Worm (Caenorhabditis elegans) whole organism, late embryonic: ENCODE measurements around the gene T27A10.2.

Experiments used
- K02D7.2 ChIP-seq: sonication (generic microtip); optimal IDR thresholded peaks from 2 replicates; lab custom pipeline; 2017; ENCODE audit warnings: mild to moderate bottlenecking, missing genetic modification characterization, missing compliant biosample characterization
- K09A11.1 ChIP-seq: sonication (generic microtip); optimal IDR thresholded peaks from 2 replicates; lab custom pipeline; 2017; ENCODE audit warnings: antibody characterized with exemption, mild to moderate bottlenecking, missing genetic modification characterization, missing compliant biosample characterization; ENCODE audit not compliant: insufficient read depth
- T23F11.4 ChIP-seq: fragments of 200-800 bp; sonication (Bioruptor generic); optimal IDR thresholded peaks from 2 replicates; lab custom pipeline; 2018; ENCODE audit warnings: mild to moderate bottlenecking, missing genetic modification characterization, missing compliant biosample characterization
- Y22D7AL.16 ChIP-seq: sonication (generic microtip); optimal IDR thresholded peaks from 2 replicates; lab custom pipeline; 2016; ENCODE audit warnings: missing genetic modification characterization, missing compliant biosample characterization
- ahr-1 ChIP-seq: sonication (generic microtip); optimal IDR thresholded peaks from 2 replicates; lab custom pipeline; 2016; ENCODE audit warnings: missing genetic modification characterization, missing compliant biosample characterization
- ceh-14 ChIP-seq: sonication (generic microtip); optimal IDR thresholded peaks from 2 replicates; lab custom pipeline; 2016; ENCODE audit warnings: missing genotype, missing genetic modification characterization, missing compliant biosample characterization
- ceh-19 ChIP-seq: fragments of 200-800 bp; sonication (Bioruptor generic); optimal IDR thresholded peaks from 2 replicates; lab custom pipeline; 2018; ENCODE audit warnings: mild to moderate bottlenecking, missing genetic modification characterization, missing compliant biosample characterization
- ceh-2 ChIP-seq: sonication (generic microtip); optimal IDR thresholded peaks from 2 replicates; lab custom pipeline; 2016; ENCODE audit warnings: missing genotype, missing genetic modification characterization, missing compliant biosample characterization
- ceh-22 ChIP-seq: sonication (generic microtip); optimal IDR thresholded peaks from 2 replicates; lab custom pipeline; 2017; ENCODE audit warnings: missing biosample characterization, missing genetic modification characterization
- ceh-30 ChIP-seq: fragments of 150-350 bp; optimal IDR thresholded peaks from 2 replicates; lab custom pipeline; 2014; ENCODE audit warnings: missing biosample characterization, missing genetic modification characterization
- ceh-31 ChIP-seq: sonication (generic microtip); optimal IDR thresholded peaks from 2 replicates; lab custom pipeline; 2016; ENCODE audit warnings: missing genetic modification characterization, missing compliant biosample characterization
- ceh-48 ChIP-seq: sonication (generic microtip); optimal IDR thresholded peaks from 2 replicates; lab custom pipeline; 2016; ENCODE audit warnings: missing genetic modification characterization, inconsistent platforms, missing compliant biosample characterization
- ceh-6 ChIP-seq: fragments of 200-800 bp; sonication (Bioruptor generic); optimal IDR thresholded peaks from 2 replicates; lab custom pipeline; 2018; ENCODE audit warnings: mild to moderate bottlenecking, missing genetic modification characterization, missing compliant biosample characterization
- che-1 ChIP-seq: sonication (generic microtip); optimal IDR thresholded peaks from 2 replicates; lab custom pipeline; 2016; ENCODE audit warnings: mild to moderate bottlenecking, missing genetic modification characterization, missing compliant biosample characterization
- dve-1 ChIP-seq: sonication (generic microtip); optimal IDR thresholded peaks from 2 replicates; lab custom pipeline; 2017; ENCODE audit warnings: antibody characterized with exemption, mild to moderate bottlenecking, missing genetic modification characterization, missing compliant biosample characterization
- fkh-6 ChIP-seq: sonication (generic microtip); optimal IDR thresholded peaks from 2 replicates; lab custom pipeline; 2016; ENCODE audit warnings: missing genetic modification characterization, missing compliant biosample characterization
- hlh-13 ChIP-seq: fragments of 200-800 bp; sonication (Bioruptor generic); optimal IDR thresholded peaks from 2 replicates; lab custom pipeline; 2018; ENCODE audit warnings: mild to moderate bottlenecking, missing genetic modification characterization, missing compliant biosample characterization
- hlh-15 ChIP-seq: sonication (generic microtip); optimal IDR thresholded peaks from 2 replicates; lab custom pipeline; 2016; ENCODE audit warnings: missing genetic modification characterization, missing compliant biosample characterization
- hlh-6 ChIP-seq: sonication (generic microtip); optimal IDR thresholded peaks from 2 replicates; lab custom pipeline; 2016; ENCODE audit warnings: missing genotype, missing genetic modification characterization, missing compliant biosample characterization
- hlh-8 ChIP-seq: sonication (generic microtip); optimal IDR thresholded peaks from 2 replicates; lab custom pipeline; 2016; ENCODE audit warnings: missing genotype, missing genetic modification characterization, missing compliant biosample characterization
- lin-11 ChIP-seq: fragments of 200-800 bp; sonication (Bioruptor generic); optimal IDR thresholded peaks from 2 replicates; lab custom pipeline; 2018; ENCODE audit warnings: mild to moderate bottlenecking, missing genetic modification characterization, missing compliant biosample characterization
- nhr-232 ChIP-seq: sonication (generic microtip); optimal IDR thresholded peaks from 2 replicates; lab custom pipeline; 2016; ENCODE audit warnings: missing genetic modification characterization, missing compliant biosample characterization
- npax-4 ChIP-seq: sonication (generic microtip); optimal IDR thresholded peaks from 2 replicates; lab custom pipeline; 2016; ENCODE audit warnings: missing genetic modification characterization, missing compliant biosample characterization
- odd-2 ChIP-seq: sonication (generic microtip); optimal IDR thresholded peaks from 2 replicates; lab custom pipeline; 2017; ENCODE audit warnings: antibody characterized with exemption, mild to moderate bottlenecking, missing genetic modification characterization, missing compliant biosample characterization
- pag-3 ChIP-seq: sonication (generic microtip); optimal IDR thresholded peaks from 2 replicates; lab custom pipeline; 2016; ENCODE audit warnings: missing compliant biosample characterization, missing genetic modification characterization, borderline replicate concordance
- pha-2 ChIP-seq: sonication (generic microtip); optimal IDR thresholded peaks from 2 replicates; lab custom pipeline; 2017; ENCODE audit warnings: mild to moderate bottlenecking, missing genetic modification characterization, missing compliant biosample characterization
- pros-1 ChIP-seq: fragments of 150-350 bp; optimal IDR thresholded peaks from 2 replicates; lab custom pipeline; 2014; ENCODE audit warnings: missing biosample characterization, missing genetic modification reagents, missing genetic modification characterization
- sdc-2 ChIP-seq: sonication (generic microtip); optimal IDR thresholded peaks from 2 replicates; lab custom pipeline; 2016; ENCODE audit warnings: missing genotype, missing genetic modification characterization, missing compliant biosample characterization
- sox-2 ChIP-seq: fragments of 200-800 bp; sonication (Bioruptor generic); IDR thresholded peaks from 2 replicates; pipeline ENCODE4 v1.3.6; 2022; ENCODE audit warnings: missing genetic modification reagents, missing genetic modification characterization, missing compliant biosample characterization
- sox-4 ChIP-seq: sonication (generic microtip); optimal IDR thresholded peaks from 2 replicates; lab custom pipeline; 2017; ENCODE audit warnings: mild to moderate bottlenecking, missing genetic modification characterization, inconsistent platforms, missing compliant biosample characterization
- tbx-2 ChIP-seq: sonication (generic microtip); optimal IDR thresholded peaks from 2 replicates; lab custom pipeline; 2016; ENCODE audit warnings: missing genetic modification characterization, missing compliant biosample characterization
- unc-42 ChIP-seq: sonication (generic microtip); optimal IDR thresholded peaks from 2 replicates; lab custom pipeline; 2016; ENCODE audit warnings: missing genotype, missing genetic modification characterization, missing compliant biosample characterization
- unc-55 ChIP-seq: sonication (generic microtip); optimal IDR thresholded peaks from 2 replicates; lab custom pipeline; 2017; ENCODE audit warnings: missing biosample characterization, missing genetic modification reagents, missing genetic modification characterization
- unc-86 ChIP-seq: sonication (generic microtip); optimal IDR thresholded peaks from 2 replicates; lab custom pipeline; 2016; ENCODE audit warnings: missing genetic modification characterization, missing compliant biosample characterization
- ztf-16 ChIP-seq: sonication (generic microtip); optimal IDR thresholded peaks from 2 replicates; lab custom pipeline; 2017; ENCODE audit warnings: missing genetic modification characterization, missing compliant biosample characterization

The T27A10.2 gene

ce11 chrX:3563903-3564302 lies 21.9 kb upstream of the T27A10.2 start, which contains the start of gene vit-4:
TSS of gene vit-4 (minus strand) at chrX:3563965.
- no peak for TF ChIP-seq che-1 (tag; lab: Kevin White, UChicago)

DNA sequence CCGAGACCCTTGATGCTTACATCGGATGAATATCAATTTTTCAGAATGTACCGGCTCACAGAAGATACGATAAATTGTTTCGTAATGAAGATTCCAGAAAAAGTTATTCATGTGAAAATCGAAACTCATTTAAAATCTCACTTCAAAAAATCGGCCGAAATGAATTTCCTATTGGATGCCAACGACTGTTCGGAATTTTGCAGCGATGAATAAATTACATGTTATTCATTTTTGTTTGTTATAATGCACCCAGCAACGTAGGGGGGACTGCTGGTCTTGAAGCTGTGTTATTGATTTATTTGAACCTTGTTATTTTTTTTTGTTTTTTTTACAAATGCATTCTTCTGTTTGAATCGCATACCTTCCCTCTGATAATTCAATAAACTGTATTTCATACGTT lies 18.9 kb upstream of the T27A10.2 start:
- no peak for TF ChIP-seq pag-3
- no peak for TF ChIP-seq ceh-31 (tag; lab: Kevin White, UChicago)
- no peak for TF ChIP-seq sox-4 (tag; lab: Kevin White, UChicago)
- no peak for TF ChIP-seq pha-2 (tag; lab: Kevin White, UChicago)
- no peak for TF ChIP-seq ceh-19 (GFP tag; lab: Kevin White, UChicago)
- no peak for TF ChIP-seq hlh-8 (tag; lab: Kevin White, UChicago)
- no peak for TF ChIP-seq ztf-16 (tag; lab: Kevin White, UChicago)
- no peak for TF ChIP-seq ceh-14 (tag; lab: Kevin White, UChicago)
- TF ChIP-seq ahr-1 (tag; lab: Kevin White, UChicago): no peak
- no peak for TF ChIP-seq ceh-6
- no peak for TF ChIP-seq sdc-2 (tag; lab: Kevin White, UChicago)
- no peak for TF ChIP-seq K02D7.2 (tag; lab: Kevin White, UChicago)
- TF ChIP-seq odd-2 (tag; lab: Kevin White, UChicago): no peak
- no peak for TF ChIP-seq dve-1 (tag; lab: Kevin White, UChicago)
- no peak for TF ChIP-seq hlh-6 (tag; lab: Kevin White, UChicago)
- TF ChIP-seq hlh-15 (tag; lab: Kevin White, UChicago): no peak
- no peak for TF ChIP-seq tbx-2 (tag; lab: Kevin White, UChicago)
- no peak for TF ChIP-seq unc-55 (GFP tag; lab: Kevin White, UChicago)
- no peak for TF ChIP-seq K09A11.1 (tag; lab: Kevin White, UChicago)
- TF ChIP-seq, all 69 proteins: peak for 0

- TF ChIP-seq unc-86 (no peak), unc-42 (tag; lab: Kevin White, UChicago) (no peak), pag-3 (no peak), K02D7.2 (tag; lab: Kevin White, UChicago) (no peak), sox-2 (GFP tag; lab: Robert Waterston, UW) (no peak), ceh-22 (tag; lab: Kevin White, UChicago) (no peak), hlh-13 (GFP tag; lab: Kevin White, UChicago) (no peak), che-1 (tag; lab: Kevin White, UChicago) (no peak), ceh-48 (tag; lab: Kevin White, UChicago) (no peak), fkh-6 (tag; lab: Kevin White, UChicago) (no peak), tbx-2 (tag; lab: Kevin White, UChicago) (no peak), ahr-1 (tag; lab: Kevin White, UChicago) (no peak), nhr-232 (tag; lab: Kevin White, UChicago) (no peak), hlh-8 (tag; lab: Kevin White, UChicago) (no peak), pros-1 (tag; lab: Kevin White, UChicago) (no peak), T23F11.4 (GFP tag; lab: Kevin White, UChicago) (no peak), lin-11 (no peak), npax-4 (tag; lab: Kevin White, UChicago) (no peak), ceh-30 (no peak), hlh-15 (tag; lab: Kevin White, UChicago) (no peak)
Measured at ce11 chrX:3572490-3572889, 13.3 kb upstream of the T27A10.2 start, which contains the start of gene vit-3. TSS of gene vit-3 (minus strand) at chrX:3572549.

DNA sequence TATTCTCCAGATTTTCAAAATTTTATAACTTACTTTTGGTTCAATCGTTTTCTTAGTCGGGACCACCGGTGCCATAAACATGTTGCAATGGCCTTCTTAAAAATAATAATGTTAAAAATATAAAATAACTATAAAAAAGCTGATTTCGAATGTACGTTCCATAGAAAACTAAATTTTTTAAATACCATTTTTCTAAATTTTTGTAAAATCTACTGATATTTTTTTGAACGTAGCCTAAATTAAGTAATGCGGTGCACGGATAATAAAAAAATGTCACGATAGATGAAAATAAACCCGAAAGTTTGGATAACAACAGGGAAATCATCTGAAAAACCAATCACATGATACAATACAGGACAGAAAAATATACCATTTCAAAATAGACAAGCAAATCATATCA lies 12.3 kb upstream of the T27A10.2 start, which contains the start of gene T27A10.5:
TSS of gene T27A10.5 (minus strand) at position 101 of the 400 bp plus-strand sequence.
- TF ChIP-seq ceh-22 (tag; lab: Kevin White, UChicago): no peak
- no peak for TF ChIP-seq Y22D7AL.16
- TF ChIP-seq ceh-2: no peak
